Worm (Caenorhabditis elegans): ENCODE data around the gene R04A9.1.

R04A9.1 gene

ce11 chrX:404597-404996 lies at the start of gene R04A9.1:
Gene R04A9.1, plus strand, starts transcription at chrX:404897.
- TF ChIP-seq aly-2 (tag; optimal IDR thresholded peaks at IDR 0.05): no peak

ce11 chrX:357792-358191 lies 46.9 kb upstream of the R04A9.1 start, which contains the start of gene C04E7.1:
Gene C04E7.1, plus strand, starts transcription at chrX:358092.
- TF ChIP-seq ZK546.5 (tag; optimal IDR thresholded peaks at IDR 0.05) (no peak), aly-2 (tag; optimal IDR thresholded peaks at IDR 0.05) (no peak), skn-1 (tag; optimal IDR thresholded peaks at IDR 0.05) (no peak), nhr-21 (tag; optimal IDR thresholded peaks at IDR 0.05) (no peak), nhr-77 (tag; optimal IDR thresholded peaks at IDR 0.05) (no peak), sem-4 (tag; optimal IDR thresholded peaks at IDR 0.05) (no peak), nhr-25 (tag; optimal IDR thresholded peaks at IDR 0.05) (no peak), sma-9 (GFP tag; optimal IDR thresholded peaks at IDR 0.05) (no peak), sma-9 (tag; optimal IDR thresholded peaks at IDR 0.05) (no peak)

ce11 chrX:360479-360878 lies 44.2 kb upstream of the R04A9.1 start, which contains the start of gene C04E7.5:
Gene C04E7.5, plus strand, starts transcription at chrX:360779.
- TF ChIP-seq nhr-21 (tag; optimal IDR thresholded peaks at IDR 0.05): no peak

- TF ChIP-seq gmeb-1 (tag; optimal IDR thresholded peaks at IDR 0.05): no peak
- peak; percentile 59 for TF ChIP-seq unc-55 (GFP tag; optimal IDR thresholded peaks at IDR 0.05)
- TF ChIP-seq C34F6.9 (tag; optimal IDR thresholded peaks at IDR 0.05): peak; percentile 48
These were observed 34.8 kb upstream of the R04A9.1 start for ce11 chrX:369923-370322.

ce11 chrX:371761-372285 lies 32.9 kb upstream of the R04A9.1 start, which contains the start of gene nrde-3:
Gene nrde-3, plus strand, starts transcription at chrX:372235.
- TF ChIP-seq blmp-1 (tag; optimal IDR thresholded peaks at IDR 0.05; ENCODE audit: insufficient read depth) (no peak), ceh-16 (tag; optimal IDR thresholded peaks at IDR 0.05) (no peak), nhr-11 (tag; optimal IDR thresholded peaks at IDR 0.05) (no peak), F13H6.1 (tag; optimal IDR thresholded peaks at IDR 0.05) (no peak), peb-1 (tag; optimal IDR thresholded peaks at IDR 0.05) (no peak), skn-1 (tag; optimal IDR thresholded peaks at IDR 0.05) (no peak), mbf-1 (tag; optimal IDR thresholded peaks at IDR 0.05) (no peak), ztf-1 (GFP tag; conservative IDR thresholded peaks at IDR 0.05) (no peak), elt-3 (tag; optimal IDR thresholded peaks at IDR 0.05) (no peak), fos-1 (tag; optimal IDR thresholded peaks at IDR 0.05) (no peak), sma-3 (GFP tag; optimal IDR thresholded peaks at IDR 0.05) (no peak), ztf-11 (tag; optimal IDR thresholded peaks at IDR 0.05) (no peak), alr-1 (tag; optimal IDR thresholded peaks at IDR 0.05) (no peak)

- TF ChIP-seq sma-9 (GFP tag; optimal IDR thresholded peaks at IDR 0.05): no peak
- TF ChIP-seq sma-9 (tag; optimal IDR thresholded peaks at IDR 0.05): no peak
- TF ChIP-seq unc-55 (GFP tag; optimal IDR thresholded peaks at IDR 0.05): no peak
- TF ChIP-seq unc-39 (tag; optimal IDR thresholded peaks at IDR 0.05): no peak
- no peak for TF ChIP-seq blmp-1 (tag; optimal IDR thresholded peaks at IDR 0.05; ENCODE audit: insufficient read depth)
- TF ChIP-seq gmeb-1 (tag; optimal IDR thresholded peaks at IDR 0.05): no peak
- TF ChIP-seq sem-4 (tag; optimal IDR thresholded peaks at IDR 0.05): no peak
- TF ChIP-seq F13H6.1 (tag; optimal IDR thresholded peaks at IDR 0.05): no peak
- TF ChIP-seq lin-11 (tag; optimal IDR thresholded peaks at IDR 0.05): no peak
- TF ChIP-seq ztf-4 (tag; optimal IDR thresholded peaks at IDR 0.05): no peak
- TF ChIP-seq fos-1 (tag; optimal IDR thresholded peaks at IDR 0.05): no peak
- no peak for TF ChIP-seq lsy-2 (tag; optimal IDR thresholded peaks at IDR 0.05)
These were observed 24.2 kb upstream of the R04A9.1 start, which contains the start of gene R04A9.3 for ce11 chrX:380505-380904. Gene R04A9.3, minus strand, starts transcription at chrX:380605.

ce11 chrX:381029-381428 lies 23.7 kb upstream of the R04A9.1 start:
- TF ChIP-seq R02D3.7 (tag; optimal IDR thresholded peaks at IDR 0.05) (no peak), nhr-129 (tag; optimal IDR thresholded peaks at IDR 0.05) (peak; percentile 0), nhr-11 (tag; optimal IDR thresholded peaks at IDR 0.05) (no peak), alr-1 (tag; optimal IDR thresholded peaks at IDR 0.05) (no peak), lin-11 (tag; optimal IDR thresholded peaks at IDR 0.05) (peak; percentile 11)
